Fruit fly (Drosophila melanogaster): Measurements from ENCODE around the gene CG13050.
A peak's percentile ranks its signal among the peaks of the same experiment; 100 is the strongest.

The CG13050 gene

dm6 chr3L:16288322-16288721, 9.3 kb upstream of the CG13050 start, which contains the start of gene CG13046:
CG13046 (minus strand) TSS chr3L:16288422.
- TF ChIP-seq zfh2 (GFP tag; optimal IDR thresholded peaks at IDR 0.05): no peak
- no peak for TF ChIP-seq CG4707 (GFP tag; optimal IDR thresholded peaks at IDR 0.05)
- 0 out of 4 replicates have a peak, but pooled peaks have one; percentile 18 for TF ChIP-seq chinmo (GFP tag; IDR thresholded peaks at IDR 0.05; ENCODE audit: partially characterized antibody)
- TF ChIP-seq ci (GFP tag; IDR thresholded peaks at IDR 0.05): no peak
- TF ChIP-seq Trl (optimal IDR thresholded peaks at IDR 0.05): peak; percentile 8 to 42
- no peak for TF ChIP-seq Trl (GFP tag; optimal IDR thresholded peaks at IDR 0.05)

- peak; percentile 17 for TF ChIP-seq CG12659 (GFP tag; optimal IDR thresholded peaks at IDR 0.05)
- peak; percentile 62 for TF ChIP-seq vvl (GFP tag; IDR thresholded peaks at IDR 0.05)
- TF ChIP-seq bsh (GFP tag; optimal IDR thresholded peaks at IDR 0.05): peak; percentile 12 to 16
- peak; percentile 9 for TF ChIP-seq gcm (GFP tag; optimal IDR thresholded peaks at IDR 0.05)
- TF ChIP-seq CG13296 (GFP tag; optimal IDR thresholded peaks at IDR 0.05): peak; percentile 23
- peak in 1 of 2 experiments; percentile 1 for TF ChIP-seq dpn (GFP tag; optimal IDR thresholded peaks at IDR 0.05)
- TF ChIP-seq run (tag; optimal IDR thresholded peaks at IDR 0.05): peak; percentile 6
- peak; percentile 31 for TF ChIP-seq CG12071 (GFP tag; optimal IDR thresholded peaks at IDR 0.05)
- TF ChIP-seq CG31441 (GFP tag; IDR thresholded peaks at IDR 0.05): 0 out of 2 replicates have a peak, but pooled peaks have one; percentile 29
- TF ChIP-seq CG14050 (GFP tag; IDR thresholded peaks at IDR 0.05): 0 out of 3 replicates have a peak, but pooled peaks have one; percentile 17
- TF ChIP-seq D19A (tag; optimal IDR thresholded peaks at IDR 0.05): peak; percentile 45
- peak; percentile 19 for TF ChIP-seq fd96Cb (tag; optimal IDR thresholded peaks at IDR 0.05)
- 0 out of 2 replicates have a peak, but pooled peaks have one; percentile 8 for TF ChIP-seq CG32772 (GFP tag; IDR thresholded peaks at IDR 0.05)
- TF ChIP-seq CG8290 (GFP tag; optimal IDR thresholded peaks at IDR 0.05): no peak
- peak in 1 of 2 experiments; percentile 46 for TF ChIP-seq CG8290 (tag; optimal IDR thresholded peaks at IDR 0.05)
- 0 out of 3 replicates have a peak, but pooled peaks have one; percentile 10 for TF ChIP-seq Aef1 (GFP tag; IDR thresholded peaks at IDR 0.05)
- peak; percentile 31 for TF ChIP-seq CG17359 (tag; optimal IDR thresholded peaks at IDR 0.05)
- TF ChIP-seq zen (tag; optimal IDR thresholded peaks at IDR 0.05): no peak
- TF ChIP-seq nom (GFP tag; optimal IDR thresholded peaks at IDR 0.05): peak; percentile 46
- TF ChIP-seq CG30403 (GFP tag; optimal IDR thresholded peaks at IDR 0.05): peak; percentile 20
- peak in 1 of 2 experiments; percentile 51 for TF ChIP-seq Eip74EF (GFP tag; optimal IDR thresholded peaks at IDR 0.05)
- 0 out of 2 replicates have a peak, but pooled peaks have one; percentile 33 for TF ChIP-seq CG6689 (GFP tag; IDR thresholded peaks at IDR 0.05)
- TF ChIP-seq unpg (GFP tag; optimal IDR thresholded peaks at IDR 0.05): peak; percentile 52
- TF ChIP-seq Ada2b (GFP tag; IDR thresholded peaks at IDR 0.05): peak; percentile 20; the same call in 1 of the 2 replicates
- TF ChIP-seq CkIIα-i1 (GFP tag; IDR thresholded peaks at IDR 0.05): no peak
- TF ChIP-seq CG11504 (tag; optimal IDR thresholded peaks at IDR 0.05): peak; percentile 68
- TF ChIP-seq slp2 (GFP tag; optimal IDR thresholded peaks at IDR 0.05): no peak
- 0 out of 2 replicates have a peak, but pooled peaks have one; percentile 5 for TF ChIP-seq ttk (GFP tag; IDR thresholded peaks at IDR 0.05)
- TF ChIP-seq row (GFP tag; IDR thresholded peaks at IDR 0.05): peak; percentile 66
- peak; percentile 24; the same call in 1 of the 2 replicates for TF ChIP-seq ranshi (GFP tag; IDR thresholded peaks at IDR 0.05)
- no peak for TF ChIP-seq otp (GFP tag; IDR thresholded peaks at IDR 0.05)
- TF ChIP-seq sd (tag; optimal IDR thresholded peaks at IDR 0.05): peak; percentile 22
- TF ChIP-seq CG12769 (tag; optimal IDR thresholded peaks at IDR 0.05): peak; percentile 39
- no peak for TF ChIP-seq ken (GFP tag; IDR thresholded peaks at IDR 0.05)
- TF ChIP-seq Poxn (GFP tag; IDR thresholded peaks at IDR 0.05): no peak
- no peak for TF ChIP-seq rib (GFP tag; IDR thresholded peaks at IDR 0.05)
- TF ChIP-seq CG13287 (GFP tag; IDR thresholded peaks at IDR 0.05; ENCODE audit: partially characterized antibody): no peak
- TF ChIP-seq pan (optimal IDR thresholded peaks at IDR 0.05): no peak
- TF ChIP-seq pan (GFP tag; optimal IDR thresholded peaks at IDR 0.05 in 1 of 2, IDR thresholded peaks at IDR 0.05 in 1 of 2): peak in 1 of 2 experiments; percentile 56
- 0 out of 3 replicates have a peak, but pooled peaks have one; percentile 15 for TF ChIP-seq C15 (GFP tag; IDR thresholded peaks at IDR 0.05)
- peak; percentile 57 for TF ChIP-seq CG14441 (GFP tag; IDR thresholded peaks at IDR 0.05)
- TF ChIP-seq CG9609 (GFP tag; optimal IDR thresholded peaks at IDR 0.05): no peak
- TF ChIP-seq jumu (GFP tag; optimal IDR thresholded peaks at IDR 0.05): peak; percentile 3
Observed at dm6 chr3L:16286258-16286657, 7.2 kb upstream of the CG13050 start.

All from whole organism, embryonic.